Worm (Caenorhabditis elegans): Measurements from ENCODE around the gene nhr-238.

Gene nhr-238

ce11 chrV:1629329-1629728 is at the start of gene nhr-238:
nhr-238 (minus strand) TSS chrV:1629432.
- TF ChIP-seq T22C8.4 (GFP tag; IDR thresholded peaks at IDR 0.05) (no peak), ztf-29 (GFP tag; IDR thresholded peaks at IDR 0.05) (no peak), med-1 (GFP tag; optimal IDR thresholded peaks at IDR 0.05; ENCODE audit: insufficient read depth) (no peak), klf-2 (GFP tag; conservative IDR thresholded peaks at IDR 0.05) (no peak)

DNA sequence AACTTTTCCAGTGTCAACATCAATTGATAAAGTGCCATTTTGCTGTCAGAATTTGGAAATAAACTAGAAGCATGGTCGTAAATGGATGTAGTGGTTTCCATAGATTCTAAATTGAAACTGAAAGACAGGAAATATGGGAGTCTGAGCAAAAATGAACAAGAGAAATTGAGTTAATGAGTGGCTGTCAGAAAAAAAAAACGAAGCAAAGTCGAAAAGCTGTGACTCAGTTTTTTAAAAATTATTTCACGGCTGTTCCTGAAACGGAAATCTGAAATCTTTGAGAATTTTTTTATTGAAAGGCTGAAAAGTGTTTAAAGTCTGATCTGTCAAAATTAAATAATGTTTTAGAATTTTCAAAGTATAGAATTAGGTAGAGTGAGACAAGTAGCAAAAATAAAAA is 49.0 kb upstream of the nhr-238 start, which contains the start of gene srw-98:
TSS of gene srw-98 (minus strand) at position 101 of the 400 bp plus-strand sequence.
- TF ChIP-seq T22C8.4 (GFP tag; IDR thresholded peaks at IDR 0.05) (no peak), cog-1 (tag; optimal IDR thresholded peaks at IDR 0.05) (no peak), ztf-29 (GFP tag; IDR thresholded peaks at IDR 0.05) (no peak), flt-1 (GFP tag; IDR thresholded peaks at IDR 0.05) (no peak), tab-1 (GFP tag; IDR thresholded peaks at IDR 0.05) (no peak)

DNA sequence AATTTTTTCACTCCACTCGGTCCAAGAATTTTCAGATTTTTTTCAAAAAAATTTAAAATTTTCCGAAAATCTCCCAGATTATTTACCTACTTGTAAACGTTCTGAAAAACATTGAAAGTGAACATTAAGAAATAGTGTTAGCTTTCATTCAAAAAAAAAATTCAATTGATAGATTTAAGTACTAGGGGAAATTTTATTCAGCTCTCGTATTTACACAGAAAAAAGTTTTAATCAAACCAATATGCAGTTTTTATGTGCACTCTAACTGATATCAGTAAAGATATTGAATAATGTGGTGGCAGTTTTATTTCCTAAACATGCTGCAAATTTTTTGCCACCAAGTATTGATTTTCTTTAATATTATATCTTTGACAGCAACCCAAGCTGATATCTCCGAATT is 39.0 kb upstream of the nhr-238 start, which contains the start of gene irld-42:
TSS of gene irld-42 (plus strand) at position 301 of the 400 bp plus-strand sequence.
- no peak for TF ChIP-seq tab-1 (GFP tag; IDR thresholded peaks at IDR 0.05)
- TF ChIP-seq cog-1 (tag; optimal IDR thresholded peaks at IDR 0.05): no peak
- no peak for TF ChIP-seq T22C8.4 (GFP tag; IDR thresholded peaks at IDR 0.05)
- TF ChIP-seq flt-1 (GFP tag; IDR thresholded peaks at IDR 0.05): no peak
- TF ChIP-seq ref-1 (GFP tag; conservative IDR thresholded peaks at IDR 0.05): no peak
- no peak for TF ChIP-seq med-1 (GFP tag; optimal IDR thresholded peaks at IDR 0.05; ENCODE audit: insufficient read depth)
- TF ChIP-seq ztf-29 (GFP tag; IDR thresholded peaks at IDR 0.05): no peak
- TF ChIP-seq klf-2 (GFP tag; conservative IDR thresholded peaks at IDR 0.05): no peak
- no peak for TF ChIP-seq ztf-23 (GFP tag; IDR thresholded peaks at IDR 0.05)

- TF ChIP-seq cog-1 (tag; optimal IDR thresholded peaks at IDR 0.05) (no peak), T22C8.4 (GFP tag; IDR thresholded peaks at IDR 0.05) (no peak), med-1 (GFP tag; optimal IDR thresholded peaks at IDR 0.05; ENCODE audit: insufficient read depth) (no peak), tab-1 (GFP tag; IDR thresholded peaks at IDR 0.05) (no peak), klf-2 (GFP tag; conservative IDR thresholded peaks at IDR 0.05) (no peak), ztf-23 (GFP tag; IDR thresholded peaks at IDR 0.05) (no peak), flt-1 (GFP tag; IDR thresholded peaks at IDR 0.05) (no peak), ztf-29 (GFP tag; IDR thresholded peaks at IDR 0.05) (no peak), ref-1 (GFP tag; conservative IDR thresholded peaks at IDR 0.05) (no peak)
Measured at ce11 chrV:1666904-1667303, 37.7 kb upstream of the nhr-238 start, which contains the start of gene K04F1.8. K04F1.8 (plus strand) TSS chrV:1667204.

ce11 chrV:1664921-1665320 is 35.7 kb upstream of the nhr-238 start, which contains the start of gene K04F1.9:
K04F1.9 (plus strand) TSS chrV:1665221.
- TF ChIP-seq med-1 (GFP tag; optimal IDR thresholded peaks at IDR 0.05; ENCODE audit: insufficient read depth): no peak
- TF ChIP-seq ztf-29 (GFP tag; IDR thresholded peaks at IDR 0.05): no peak
- no peak for TF ChIP-seq tab-1 (GFP tag; IDR thresholded peaks at IDR 0.05)
- TF ChIP-seq T22C8.4 (GFP tag; IDR thresholded peaks at IDR 0.05): no peak
- no peak for TF ChIP-seq flt-1 (GFP tag; IDR thresholded peaks at IDR 0.05)
- no peak for TF ChIP-seq ztf-23 (GFP tag; IDR thresholded peaks at IDR 0.05)

DNA sequence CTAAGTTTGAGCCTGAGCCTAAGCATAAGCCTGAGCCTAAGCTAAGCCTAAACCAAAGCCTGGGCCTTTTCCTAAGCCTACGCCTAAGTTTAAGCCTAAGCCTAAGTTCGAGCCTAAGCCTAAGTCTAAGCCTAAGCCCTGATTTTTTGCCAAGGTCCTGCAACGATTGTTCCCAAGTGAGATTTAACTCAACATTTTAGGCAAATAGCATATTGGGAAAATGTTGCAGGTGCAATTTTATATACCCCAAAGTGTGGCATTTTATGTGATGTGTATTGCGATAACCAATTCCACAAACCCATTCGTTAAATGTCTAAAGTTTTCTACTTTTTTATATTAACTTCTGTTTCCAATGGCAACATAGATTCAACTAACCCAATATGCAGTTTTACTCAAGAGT is 33.0 kb upstream of the nhr-238 start, which contains the start of gene irld-40:
TSS of gene irld-40 (plus strand) at position 301 of the 400 bp plus-strand sequence.
- TF ChIP-seq flt-1 (GFP tag; IDR thresholded peaks at IDR 0.05) (no peak), klf-2 (GFP tag; conservative IDR thresholded peaks at IDR 0.05) (no peak), T22C8.4 (GFP tag; IDR thresholded peaks at IDR 0.05) (no peak), tab-1 (GFP tag; IDR thresholded peaks at IDR 0.05) (no peak), cog-1 (tag; optimal IDR thresholded peaks at IDR 0.05) (no peak), med-1 (GFP tag; optimal IDR thresholded peaks at IDR 0.05; ENCODE audit: insufficient read depth) (no peak), ref-1 (GFP tag; conservative IDR thresholded peaks at IDR 0.05) (no peak), ztf-23 (GFP tag; IDR thresholded peaks at IDR 0.05) (no peak), ztf-29 (GFP tag; IDR thresholded peaks at IDR 0.05) (no peak)

DNA sequence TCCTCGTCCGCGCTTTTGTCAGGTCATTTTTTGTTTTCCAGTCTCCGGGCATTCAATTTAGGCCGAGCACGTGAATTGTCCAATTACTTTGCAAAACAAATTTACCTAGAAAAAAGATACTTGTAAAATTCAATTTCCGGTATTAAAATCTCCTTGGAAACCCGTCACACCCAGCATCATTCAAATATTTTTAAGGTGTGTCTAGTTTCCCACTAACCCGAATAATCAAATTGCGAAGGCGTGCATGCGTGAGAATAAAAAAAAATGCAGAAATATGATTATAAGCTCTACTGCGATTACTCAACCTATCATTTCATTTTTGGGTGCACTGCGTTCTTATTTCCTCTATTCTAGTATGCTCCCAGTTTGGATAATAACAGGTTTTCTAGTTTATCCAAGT is 25.6 kb upstream of the nhr-238 start, which contains the start of gene irld-11:
TSS of gene irld-11 (plus strand) at position 301 of the 400 bp plus-strand sequence.
- TF ChIP-seq klf-2 (GFP tag; conservative IDR thresholded peaks at IDR 0.05): no peak
- TF ChIP-seq cog-1 (tag; optimal IDR thresholded peaks at IDR 0.05): no peak
- no peak for TF ChIP-seq flt-1 (GFP tag; IDR thresholded peaks at IDR 0.05)
- no peak for TF ChIP-seq med-1 (GFP tag; optimal IDR thresholded peaks at IDR 0.05; ENCODE audit: insufficient read depth)
- TF ChIP-seq T22C8.4 (GFP tag; IDR thresholded peaks at IDR 0.05): no peak

ce11 chrV:1651045-1651444 is 21.8 kb upstream of the nhr-238 start, which contains the start of gene irld-44:
irld-44 (plus strand) TSS chrV:1651345.
- TF ChIP-seq tab-1 (GFP tag; IDR thresholded peaks at IDR 0.05): no peak
- no peak for TF ChIP-seq T22C8.4 (GFP tag; IDR thresholded peaks at IDR 0.05)
- no peak for TF ChIP-seq cog-1 (tag; optimal IDR thresholded peaks at IDR 0.05)
- no peak for TF ChIP-seq flt-1 (GFP tag; IDR thresholded peaks at IDR 0.05)
- no peak for TF ChIP-seq ref-1 (GFP tag; conservative IDR thresholded peaks at IDR 0.05)
- no peak for TF ChIP-seq klf-2 (GFP tag; conservative IDR thresholded peaks at IDR 0.05)
- TF ChIP-seq med-1 (GFP tag; optimal IDR thresholded peaks at IDR 0.05; ENCODE audit: insufficient read depth): no peak

DNA sequence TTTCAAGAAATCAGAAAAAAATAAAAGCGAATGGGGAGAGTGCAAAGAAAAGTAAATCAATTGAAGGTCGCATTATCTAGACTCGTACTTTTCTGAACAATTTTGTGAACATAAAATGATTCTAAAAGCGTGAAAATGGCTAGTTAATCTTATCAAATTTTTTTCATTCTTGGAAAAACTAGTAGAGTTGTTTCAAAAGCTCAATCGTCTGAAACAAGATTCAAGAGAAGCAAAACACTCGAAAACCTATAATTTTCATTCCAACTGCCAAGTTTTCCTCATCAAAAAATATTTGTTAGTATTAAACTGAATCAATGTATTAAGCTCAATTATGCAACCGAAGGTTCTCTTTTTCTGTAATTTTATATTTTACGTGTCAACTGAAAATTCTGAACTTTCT is 18.8 kb upstream of the nhr-238 start, which contains the start of gene irld-45:
TSS of gene irld-45 (plus strand) at position 301 of the 400 bp plus-strand sequence.
- TF ChIP-seq tab-1 (GFP tag; IDR thresholded peaks at IDR 0.05): no peak
- TF ChIP-seq med-1 (GFP tag; optimal IDR thresholded peaks at IDR 0.05; ENCODE audit: insufficient read depth): no peak
- no peak for TF ChIP-seq flt-1 (GFP tag; IDR thresholded peaks at IDR 0.05)
- TF ChIP-seq ref-1 (GFP tag; conservative IDR thresholded peaks at IDR 0.05): no peak
- TF ChIP-seq ztf-23 (GFP tag; IDR thresholded peaks at IDR 0.05): no peak
- no peak for TF ChIP-seq cog-1 (tag; optimal IDR thresholded peaks at IDR 0.05)
- TF ChIP-seq klf-2 (GFP tag; conservative IDR thresholded peaks at IDR 0.05): no peak
- TF ChIP-seq T22C8.4 (GFP tag; IDR thresholded peaks at IDR 0.05): no peak
- TF ChIP-seq ztf-29 (GFP tag; IDR thresholded peaks at IDR 0.05): no peak

DNA sequence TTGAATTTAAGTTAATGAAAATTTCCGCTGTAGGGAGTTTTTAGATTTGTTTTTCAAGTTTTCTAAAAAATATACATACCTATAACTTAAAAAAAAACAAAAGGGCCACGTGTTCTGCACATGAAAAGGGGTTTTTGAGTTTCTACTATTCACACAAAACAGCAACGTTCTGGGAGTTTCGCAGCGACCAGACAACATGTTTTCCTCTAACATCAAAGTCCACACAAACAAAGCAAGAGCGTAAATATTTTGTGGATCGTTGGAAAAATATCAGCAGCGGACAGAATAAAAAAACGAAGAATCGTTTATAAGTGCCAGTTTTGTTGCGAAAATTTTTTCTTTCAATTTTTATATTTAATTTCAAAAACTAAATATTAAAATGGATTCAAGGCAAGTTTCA is 14.7 kb upstream of the nhr-238 start, which contains the start of gene alh-2:
TSS of gene alh-2 (plus strand) at position 284 of the 400 bp plus-strand sequence.
- no peak for TF ChIP-seq ref-1 (GFP tag; conservative IDR thresholded peaks at IDR 0.05)
- TF ChIP-seq flt-1 (GFP tag; IDR thresholded peaks at IDR 0.05): no peak
- no peak for TF ChIP-seq cog-1 (tag; optimal IDR thresholded peaks at IDR 0.05)
- TF ChIP-seq ztf-23 (GFP tag; IDR thresholded peaks at IDR 0.05): no peak
- no peak for TF ChIP-seq ztf-29 (GFP tag; IDR thresholded peaks at IDR 0.05)
- no peak for TF ChIP-seq med-1 (GFP tag; optimal IDR thresholded peaks at IDR 0.05; ENCODE audit: insufficient read depth)
- no peak for TF ChIP-seq tab-1 (GFP tag; IDR thresholded peaks at IDR 0.05)
- no peak for TF ChIP-seq klf-2 (GFP tag; conservative IDR thresholded peaks at IDR 0.05)
- no peak for TF ChIP-seq T22C8.4 (GFP tag; IDR thresholded peaks at IDR 0.05)

All from whole organism, midembryonic.